Worm (Caenorhabditis elegans) whole organism, L3 larva: ENCODE data around the gene cab-1.

Experiments
- ama-1 ChIP-seq: fragments of 150-350 bp; optimal IDR thresholded peaks from 2 replicates; lab custom pipeline; 2018
- ceh-28 ChIP-seq: fragments of 150-350 bp; optimal IDR thresholded peaks from 2 replicates; lab custom pipeline; 2014; ENCODE audit warnings: missing biosample characterization, missing genetic modification reagents, missing genetic modification characterization
- ceh-9 ChIP-seq: sonication (generic microtip); optimal IDR thresholded peaks from 2 replicates; lab custom pipeline; 2018; ENCODE audit warnings: missing biosample characterization, missing genetic modification characterization
- elt-1 ChIP-seq: fragments of 150-350 bp; optimal IDR thresholded peaks from 2 replicates; lab custom pipeline; 2014; ENCODE audit warnings: missing biosample characterization, missing genetic modification characterization
- elt-3 ChIP-seq, 3 experiments: fragments of 150-350 bp in 1 of 3; sonication (generic microtip) in 2 of 3; optimal IDR thresholded peaks; 2 replicates in 2 of 3; 4 replicates in 1 of 3; lab custom pipeline; 2014 to 2017; ENCODE audit warnings: missing biosample characterization in 3 of 3, missing genetic modification characterization in 3 of 3
- lin-39 ChIP-seq: fragments of 150-350 bp; optimal IDR thresholded peaks from 2 replicates; lab custom pipeline; 2018; ENCODE audit warnings: missing biosample characterization, missing genetic modification reagents, missing genetic modification characterization
- nhr-11 ChIP-seq: fragments of 150-350 bp; optimal IDR thresholded peaks from 2 replicates; lab custom pipeline; 2014; ENCODE audit warnings: missing biosample characterization, missing genetic modification characterization
- nhr-28 ChIP-seq: fragments of 150-350 bp; optimal IDR thresholded peaks from 2 replicates; lab custom pipeline; 2014; ENCODE audit warnings: missing biosample characterization, missing genetic modification characterization
- nhr-43 ChIP-seq: sonication (generic microtip); optimal IDR thresholded peaks from 2 replicates; lab custom pipeline; 2016; ENCODE audit warnings: mild to moderate bottlenecking, missing genetic modification characterization, missing compliant biosample characterization; ENCODE audit not compliant: poor library complexity, severe bottlenecking
- pha-4 ChIP-seq: fragments of 150-350 bp; optimal IDR thresholded peaks from 2 replicates; lab custom pipeline; 2014; ENCODE audit warnings: missing biosample characterization, missing genetic modification reagents, missing genetic modification characterization
- unc-39 ChIP-seq: sonication (generic microtip); optimal IDR thresholded peaks from 4 replicates; lab custom pipeline; 2017; ENCODE audit warnings: missing biosample characterization, missing genetic modification characterization

ce11 chrX:12201840-12202239 lies 10.9 kb downstream of the cab-1 start:
- TF ChIP-seq elt-3 (tag; optimal IDR thresholded peaks at IDR 0.05; lab: Kevin White, UChicago) (no peak), pha-4 (tag; lab: Kevin White, UChicago) (no peak), ama-1 (lab: Kevin White, UChicago) (no peak), unc-39 (tag; lab: Kevin White, UChicago) (no peak), nhr-11 (tag; lab: Kevin White, UChicago) (peak; percentile 39), nhr-43 (no peak), lin-39 (tag; lab: Kevin White, UChicago) (no peak), nhr-28 (tag; lab: Kevin White, UChicago) (no peak), ceh-9 (tag; lab: Kevin White, UChicago) (no peak), elt-1 (tag; lab: Kevin White, UChicago) (no peak), ceh-28 (tag; lab: Kevin White, UChicago) (no peak)
